Worm (Caenorhabditis elegans): ENCODE data around the gene C46E10.3.

C46E10.3 gene

DNA sequence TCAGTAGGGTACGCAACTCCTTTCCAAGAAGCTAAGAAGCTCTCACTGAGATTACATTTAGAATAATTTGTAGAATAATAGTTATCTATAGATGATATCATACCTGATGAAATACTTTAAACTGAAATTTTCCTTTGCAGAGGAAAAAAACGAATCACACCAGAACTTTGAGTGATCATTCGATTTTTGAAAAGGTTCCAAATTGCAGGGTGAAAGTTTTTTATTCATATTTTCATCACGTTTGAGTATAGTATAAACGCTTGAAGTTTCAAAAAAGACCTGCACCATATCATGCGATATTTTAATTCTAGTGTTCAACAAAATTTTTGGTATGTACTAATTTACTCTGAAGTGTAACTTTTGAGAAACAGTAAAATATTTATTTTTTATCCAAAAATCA lies 6.5 kb upstream of the C46E10.3 start, which contains the start of gene srh-100:
Gene srh-100, minus strand, starts transcription at position 101 of the 400 bp plus-strand sequence.
- no peak for TF ChIP-seq ceh-6 (GFP tag; optimal IDR thresholded peaks at IDR 0.05)
- TF ChIP-seq unc-3 (GFP tag; conservative IDR thresholded peaks at IDR 0.05): no peak
- no peak for TF ChIP-seq unc-3 (tag; optimal IDR thresholded peaks at IDR 0.05)

DNA sequence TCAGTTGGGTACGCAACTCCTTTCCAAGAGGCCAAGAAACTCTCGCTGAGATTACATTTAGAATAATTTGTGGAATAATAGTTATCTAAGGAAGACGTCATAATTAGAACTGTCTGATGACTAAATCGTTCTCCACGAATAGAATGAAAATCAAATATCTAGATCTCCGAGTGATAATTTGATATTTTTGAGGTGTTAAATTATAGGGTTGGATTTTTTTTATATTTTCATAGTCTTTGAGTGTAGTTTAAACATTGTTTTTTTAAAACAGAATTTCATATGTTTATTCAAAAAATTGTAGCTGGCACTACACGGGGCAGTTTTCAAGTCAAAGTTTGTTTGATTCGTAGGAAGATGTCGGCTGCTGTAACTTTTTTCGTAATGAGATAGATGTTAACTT lies 4.7 kb upstream of the C46E10.3 start, which contains the start of gene srh-99:
Gene srh-99, minus strand, starts transcription at position 101 of the 400 bp plus-strand sequence.
- TF ChIP-seq pat-9 (tag; optimal IDR thresholded peaks at IDR 0.05) (no peak), gmeb-2 (tag; optimal IDR thresholded peaks at IDR 0.05) (no peak), rnt-1 (tag; optimal IDR thresholded peaks at IDR 0.05) (no peak), hlh-13 (GFP tag; optimal IDR thresholded peaks at IDR 0.05) (no peak), npax-4 (tag; optimal IDR thresholded peaks at IDR 0.05) (no peak), elt-2 (tag; optimal IDR thresholded peaks at IDR 0.05) (no peak), hlh-15 (tag; optimal IDR thresholded peaks at IDR 0.05) (no peak), dve-1 (tag; optimal IDR thresholded peaks at IDR 0.05) (no peak), elt-4 (tag; optimal IDR thresholded peaks at IDR 0.05) (no peak), ceh-30 (tag; optimal IDR thresholded peaks at IDR 0.05) (no peak), K02D7.2 (tag; optimal IDR thresholded peaks at IDR 0.05) (no peak)

DNA sequence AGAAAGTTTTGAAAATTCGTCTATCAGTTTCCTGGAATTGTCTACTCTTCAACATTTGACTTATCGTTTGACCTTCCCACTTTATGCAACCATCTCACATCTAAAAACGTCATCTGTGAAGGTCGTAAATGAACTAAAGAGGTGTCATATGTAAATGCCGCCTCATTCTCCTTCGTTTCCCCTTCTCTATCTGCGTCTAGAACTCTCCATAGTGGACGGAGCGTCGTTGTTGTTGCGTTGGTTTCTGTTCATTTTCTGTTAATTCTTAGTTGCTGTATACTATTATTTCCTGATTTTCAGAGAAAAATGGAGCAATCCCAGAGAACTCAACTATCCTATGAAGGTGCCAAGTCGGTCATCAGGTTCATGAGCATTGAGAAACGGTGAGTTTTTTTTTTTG lies 4.2 kb upstream of the C46E10.3 start, which contains the start of gene fbxc-52:
Gene fbxc-52, plus strand, starts transcription at position 301 of the 400 bp plus-strand sequence.
- TF ChIP-seq rnt-1 (tag; optimal IDR thresholded peaks at IDR 0.05) (no peak), npax-4 (tag; optimal IDR thresholded peaks at IDR 0.05) (no peak), zip-5 (tag; optimal IDR thresholded peaks at IDR 0.05) (no peak), tbx-2 (tag; optimal IDR thresholded peaks at IDR 0.05) (no peak), fkh-10 (GFP tag; optimal IDR thresholded peaks at IDR 0.05) (no peak), che-1 (tag; optimal IDR thresholded peaks at IDR 0.05) (no peak), pros-1 (tag; optimal IDR thresholded peaks at IDR 0.05) (no peak), hlh-8 (tag; optimal IDR thresholded peaks at IDR 0.05) (no peak), pag-3 (tag; optimal IDR thresholded peaks at IDR 0.05; ENCODE audit: borderline replicate concordance) (no peak), lim-6 (tag; optimal IDR thresholded peaks at IDR 0.05) (no peak), tbx-7 (tag; optimal IDR thresholded peaks at IDR 0.05) (no peak), pax-1 (tag; optimal IDR thresholded peaks at IDR 0.05) (no peak), ceh-45 (GFP tag; IDR thresholded peaks at IDR 0.05) (no peak), T23F11.4 (GFP tag; optimal IDR thresholded peaks at IDR 0.05) (no peak), ceh-18 (tag; optimal IDR thresholded peaks at IDR 0.05) (no peak), ceh-48 (tag; optimal IDR thresholded peaks at IDR 0.05) (no peak), dmd-4 (tag; optimal IDR thresholded peaks at IDR 0.05; ENCODE audit: borderline replicate concordance) (no peak), hlh-15 (tag; optimal IDR thresholded peaks at IDR 0.05) (no peak), pat-9 (tag; optimal IDR thresholded peaks at IDR 0.05) (no peak)

DNA sequence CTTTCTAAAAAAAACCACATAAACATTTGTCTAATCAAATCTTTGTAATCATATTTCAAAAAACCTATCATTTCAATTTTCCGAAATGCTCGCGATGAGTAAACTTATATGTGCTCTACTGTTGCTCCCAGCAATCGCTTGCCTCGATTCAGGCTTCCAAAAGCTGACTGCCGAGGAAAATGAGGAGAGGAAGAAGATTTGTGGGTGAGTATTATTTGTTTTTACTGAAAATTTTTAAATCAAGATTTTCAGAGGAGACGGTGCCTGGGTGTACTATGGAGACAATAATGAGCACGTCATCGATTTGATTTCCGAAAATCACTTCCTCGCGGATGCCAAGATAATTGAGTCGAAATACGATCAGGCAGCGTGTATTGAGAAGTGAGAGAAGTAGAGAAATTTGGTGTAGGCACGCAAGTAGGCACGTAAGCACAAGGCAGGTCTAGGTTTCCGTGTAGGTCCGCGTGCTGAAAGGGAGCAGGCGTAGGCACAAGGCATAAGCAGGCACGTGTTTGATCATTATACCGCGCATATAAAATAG lies 3.1 kb downstream of the C46E10.3 start, which contains the start of gene C46E10.1:
Gene C46E10.1, plus strand, starts transcription at position 51 of the 541 bp plus-strand sequence.
- TF ChIP-seq gmeb-2 (tag; optimal IDR thresholded peaks at IDR 0.05) (no peak), nhr-11 (tag; optimal IDR thresholded peaks at IDR 0.05) (no peak), ceh-14 (tag; optimal IDR thresholded peaks at IDR 0.05) (no peak), ttx-3 (tag; optimal IDR thresholded peaks at IDR 0.05) (no peak), nfya-1 (tag; optimal IDR thresholded peaks at IDR 0.05) (no peak), mec-3 (tag; optimal IDR thresholded peaks at IDR 0.05; ENCODE audit: borderline replicate concordance) (peak; percentile 6), hlh-15 (tag; optimal IDR thresholded peaks at IDR 0.05) (no peak), ceh-9 (tag; optimal IDR thresholded peaks at IDR 0.05) (no peak), ceh-45 (GFP tag; IDR thresholded peaks at IDR 0.05) (no peak)

DNA sequence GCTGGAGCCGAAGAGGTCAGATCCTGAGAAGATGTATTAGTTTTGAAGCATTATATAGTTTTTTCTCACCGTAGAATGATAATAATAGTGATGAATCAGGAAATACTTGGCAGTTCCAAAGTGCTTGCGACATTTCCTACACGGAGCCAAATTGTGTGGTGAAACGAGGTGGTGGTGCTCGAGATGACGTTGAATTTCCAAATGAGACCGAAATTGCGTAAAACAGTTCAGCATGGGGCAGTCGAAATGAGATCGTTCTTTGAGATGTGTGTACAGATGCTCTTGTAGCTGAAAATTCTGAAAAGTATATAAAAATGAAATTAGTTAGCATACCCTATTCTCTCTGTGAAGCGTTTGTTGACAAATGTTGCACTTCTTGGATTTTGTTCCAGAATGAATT lies 6.9 kb downstream of the C46E10.3 start, which contains the start of gene C46E10.8:
Gene C46E10.8, minus strand, starts transcription at position 101 of the 400 bp plus-strand sequence.
- TF ChIP-seq F13H6.1 (tag; optimal IDR thresholded peaks at IDR 0.05): no peak
- no peak for TF ChIP-seq hlh-15 (tag; optimal IDR thresholded peaks at IDR 0.05)
- no peak for TF ChIP-seq nhr-11 (tag; optimal IDR thresholded peaks at IDR 0.05)
- no peak for TF ChIP-seq fkh-10 (GFP tag; optimal IDR thresholded peaks at IDR 0.05)
- TF ChIP-seq fax-1 (tag; optimal IDR thresholded peaks at IDR 0.05): no peak
- TF ChIP-seq ttx-3 (tag; optimal IDR thresholded peaks at IDR 0.05): no peak
- no peak for TF ChIP-seq ceh-34 (tag; optimal IDR thresholded peaks at IDR 0.05)
- TF ChIP-seq rnt-1 (tag; optimal IDR thresholded peaks at IDR 0.05): no peak
- TF ChIP-seq zip-5 (tag; optimal IDR thresholded peaks at IDR 0.05): no peak
- no peak for TF ChIP-seq hlh-13 (GFP tag; optimal IDR thresholded peaks at IDR 0.05)
- TF ChIP-seq hlh-8 (tag; optimal IDR thresholded peaks at IDR 0.05): no peak
- TF ChIP-seq K09A11.1 (tag; optimal IDR thresholded peaks at IDR 0.05; ENCODE audit: insufficient read depth): no peak
- TF ChIP-seq ceh-22 (tag; optimal IDR thresholded peaks at IDR 0.05): no peak
- no peak for TF ChIP-seq eyg-1 (tag; optimal IDR thresholded peaks at IDR 0.05)

Measured in whole organism, late embryonic.